Fruit fly (Drosophila melanogaster): ENCODE data around the gene Pp2C1.

- TF ChIP-seq h (optimal IDR thresholded peaks at IDR 0.05) (no peak), Myc (optimal IDR thresholded peaks at IDR 0.05) (no peak), ttk (optimal IDR thresholded peaks at IDR 0.05) (no peak), insv (optimal IDR thresholded peaks at IDR 0.05) (no peak), Sin3A (optimal IDR thresholded peaks at IDR 0.05) (no peak), psq (optimal IDR thresholded peaks at IDR 0.05) (no peak)
These were observed 41.9 kb downstream of the Pp2C1 start, which contains the start of gene CG3062 for dm6 chrX:4644768-4645167.
